Worm (Caenorhabditis elegans) whole organism, mixed stage, embryonic: ENCODE results near the gene C17B7.10.

Experiments used
- elt-1 ChIP-seq: sonication (generic microtip); optimal IDR thresholded peaks from 2 replicates; lab custom pipeline; 2017; ENCODE audit warnings: missing genetic modification characterization, mild to moderate bottlenecking, missing compliant biosample characterization, antibody characterized with exemption, moderate library complexity, borderline replicate concordance; ENCODE audit not compliant: insufficient read depth
- elt-3 ChIP-seq: fragments of 150-350 bp; optimal IDR thresholded peaks from 2 replicates; lab custom pipeline; 2014; ENCODE audit warnings: missing biosample characterization, missing genetic modification characterization
- nhr-237 ChIP-seq: fragments of 150-350 bp; optimal IDR thresholded peaks from 2 replicates; lab custom pipeline; 2014; ENCODE audit warnings: missing biosample characterization, missing genetic modification characterization
- nhr-28 ChIP-seq: fragments of 150-350 bp; optimal IDR thresholded peaks from 2 replicates; lab custom pipeline; 2014; ENCODE audit warnings: missing biosample characterization, missing genetic modification characterization
- pha-4 ChIP-seq: fragments of 150-350 bp; optimal IDR thresholded peaks from 2 replicates; lab custom pipeline; 2018; ENCODE audit warnings: missing biosample characterization, missing genetic modification reagents, missing genetic modification characterization
- unc-62 ChIP-seq: fragments of 150-350 bp; optimal IDR thresholded peaks from 2 replicates; lab custom pipeline; 2014; ENCODE audit warnings: missing biosample characterization, missing genetic modification reagents, missing genetic modification characterization

DNA sequence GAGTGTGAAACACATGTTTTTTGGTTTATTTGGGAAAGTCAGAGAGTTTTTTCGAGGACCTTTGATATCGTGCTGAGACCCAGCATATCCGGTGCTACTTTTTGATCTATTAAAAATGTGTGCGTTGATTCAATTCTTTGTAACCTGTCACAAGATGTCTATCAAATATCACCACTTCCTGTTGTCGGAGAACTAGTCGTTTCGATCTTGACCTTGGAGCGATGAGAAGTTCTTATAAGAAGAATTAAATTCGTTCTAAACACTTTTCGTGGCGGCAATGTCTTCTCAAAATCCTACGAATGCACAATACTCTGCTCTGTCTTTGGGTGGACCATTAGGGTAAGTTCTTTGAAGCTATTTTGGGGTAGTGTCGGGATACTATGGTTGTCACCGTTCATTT lies 25.7 kb downstream of the C17B7.10 start, which contains the start of gene F35F10.1:
- TF ChIP-seq nhr-28 (tag; lab: Kevin White, UChicago) = no peak
- no peak for TF ChIP-seq pha-4 (tag; lab: Kevin White, UChicago)
- TF ChIP-seq elt-1 (tag; lab: Kevin White, UChicago) = no peak
- TF ChIP-seq unc-62 (GFP tag; lab: Kevin White, UChicago) = no peak
- TF ChIP-seq nhr-237 = no peak
- TF ChIP-seq elt-3 = no peak
